Worm (Caenorhabditis elegans) whole organism, early embryonic: ENCODE measurements around the gene twk-5.
"Not testable (repeated sequence)": the region's sequence is repeated elsewhere in the genome, so short reads cannot be mapped to it uniquely, and the experiment has no call there.

Experiments
- ama-1 ChIP-seq: fragments of 150-350 bp; optimal IDR thresholded peaks from 2 replicates; lab custom pipeline; 2014
- tra-4 ChIP-seq: sonication (generic microtip); optimal IDR thresholded peaks from 2 replicates; lab custom pipeline; 2017; ENCODE audit warnings: missing genetic modification characterization, missing compliant biosample characterization

- not testable (repeated sequence) for TF ChIP-seq tra-4; ama-1 (lab: Kevin White, UChicago)
These were observed 49.5 kb upstream of the twk-5 start, which contains the start of gene Y62F5A.12 for ce11 chrII:11534429-11535099.
